Worm (Caenorhabditis elegans): ENCODE measurements around the gene alh-5.

DNA sequence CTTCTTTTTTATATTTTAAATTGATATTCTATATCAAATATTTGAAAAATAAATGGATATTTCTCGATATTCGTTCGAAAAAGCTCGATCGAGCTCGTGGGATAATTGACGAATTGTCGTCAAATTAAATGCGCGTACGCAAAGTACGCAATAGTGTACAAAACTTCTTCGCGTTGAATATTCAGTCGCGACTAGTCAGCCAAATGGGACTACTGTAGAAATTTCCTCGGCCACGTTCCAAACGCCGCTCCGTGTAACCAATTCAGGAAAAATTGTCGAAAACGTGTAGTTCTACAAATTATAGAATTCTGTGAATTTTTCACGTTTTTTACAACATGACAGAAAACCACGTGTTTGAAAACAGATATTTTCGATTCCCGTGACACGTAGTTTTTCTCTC lies 9.0 kb upstream of the alh-5 start:
- TF ChIP-seq dox-1 (GFP tag; IDR thresholded peaks at IDR 0.05): peak; percentile 93
- TF ChIP-seq sea-2 (GFP tag; IDR thresholded peaks at IDR 0.05): no peak
- no peak for TF ChIP-seq T26A5.8 (tag; optimal IDR thresholded peaks at IDR 0.05)
- peak; percentile 69 for TF ChIP-seq attf-5 (GFP tag; optimal IDR thresholded peaks at IDR 0.05)

All from whole organism, young adult.